Worm (Caenorhabditis elegans) whole organism, L2 larva: ENCODE measurements around the gene srd-28.

Experiments used
- blmp-1 ChIP-seq: sonication (generic microtip); optimal IDR thresholded peaks from 2 replicates; lab custom pipeline; 2017; ENCODE audit warnings: missing genetic modification characterization, mild to moderate bottlenecking, missing compliant biosample characterization, antibody characterized with exemption, moderate library complexity; ENCODE audit not compliant: insufficient read depth
- ceh-82 ChIP-seq: fragments of 150-350 bp; optimal IDR thresholded peaks from 2 replicates; lab custom pipeline; 2014; ENCODE audit warnings: missing biosample characterization, missing genetic modification characterization
- elt-1 ChIP-seq: fragments of 150-350 bp; optimal IDR thresholded peaks from 2 replicates; lab custom pipeline; 2014; ENCODE audit warnings: missing biosample characterization, missing genetic modification characterization
- fos-1 ChIP-seq: fragments of 150-350 bp; optimal IDR thresholded peaks from 2 replicates; lab custom pipeline; 2014; ENCODE audit warnings: missing biosample characterization, missing genetic modification characterization
- lin-13 ChIP-seq: fragments of 150-350 bp; optimal IDR thresholded peaks from 2 replicates; lab custom pipeline; 2014; ENCODE audit warnings: missing biosample characterization, missing genetic modification reagents, missing genetic modification characterization
- nhr-11 ChIP-seq: fragments of 150-350 bp; optimal IDR thresholded peaks from 2 replicates; lab custom pipeline; 2014; ENCODE audit warnings: missing biosample characterization, missing genetic modification characterization
- nhr-237 ChIP-seq: fragments of 150-350 bp; optimal IDR thresholded peaks from 2 replicates; lab custom pipeline; 2014; ENCODE audit warnings: missing biosample characterization, missing genetic modification characterization
- zag-1 ChIP-seq: fragments of 150-350 bp; optimal IDR thresholded peaks from 2 replicates; lab custom pipeline; 2014; ENCODE audit warnings: missing biosample characterization, missing genetic modification characterization
- ztf-11 ChIP-seq: sonication (generic microtip); optimal IDR thresholded peaks from 2 replicates; lab custom pipeline; 2017; ENCODE audit warnings: missing biosample characterization, missing genetic modification characterization

DNA sequence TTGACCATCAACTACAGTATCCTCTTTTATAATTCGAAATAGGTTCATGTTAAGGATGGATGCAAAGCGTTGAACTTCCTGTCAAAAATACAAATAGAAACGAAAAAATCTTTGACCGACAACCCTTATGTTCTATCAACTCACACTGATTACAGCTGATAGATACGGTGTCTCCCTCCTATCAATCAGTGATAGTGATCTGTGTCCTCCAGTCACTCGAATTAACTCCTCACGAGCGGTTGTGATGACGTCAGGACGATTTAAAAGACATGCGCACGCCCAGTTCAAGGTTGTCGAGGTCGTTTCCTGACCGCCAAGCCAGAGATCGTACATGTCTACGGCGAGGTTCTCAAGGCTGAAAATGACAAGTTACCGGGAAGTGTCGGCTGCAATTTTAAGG is 35.6 kb downstream of the srd-28 start:
- TF ChIP-seq lin-13 (GFP tag; lab: Kevin White, UChicago), result no peak
- TF ChIP-seq nhr-237, result no peak
- TF ChIP-seq ztf-11 (tag; lab: Kevin White, UChicago), result no peak
- TF ChIP-seq zag-1 (tag; lab: Kevin White, UChicago), result no peak
- no peak for TF ChIP-seq nhr-11 (tag; lab: Kevin White, UChicago)
- no peak for TF ChIP-seq blmp-1 (tag; lab: Kevin White, UChicago)
- no peak for TF ChIP-seq fos-1 (tag; lab: Kevin White, UChicago)
- TF ChIP-seq ceh-82 (tag; lab: Kevin White, UChicago), result no peak
- TF ChIP-seq elt-1, result no peak
